Fruit fly (Drosophila melanogaster) whole organism, embryonic: ENCODE measurements around the gene lectin-29Ca.
A peak's percentile ranks its signal among the peaks of the same experiment; 100 is the strongest.

Experiments used
- B-H1 ChIP-seq: fragments of 200-800 bp; sonication (Bioruptor generic); IDR thresholded peaks from 3 replicates; pipeline ENCODE4 v1.3.6; 2022; ENCODE audit warnings: missing biosample characterization, missing genetic modification characterization
- BEAF-32 ChIP-seq: fragments of 200-800 bp; sonication (Bioruptor generic); optimal IDR thresholded peaks from 3 replicates; lab custom pipeline; 2017; ENCODE audit warnings: missing biosample characterization, missing genetic modification characterization, mild to moderate bottlenecking, moderate library complexity, missing genetic modification reagents
- CG10543 ChIP-seq: fragments of 200-800 bp; sonication (Bioruptor generic); optimal IDR thresholded peaks from 3 replicates; lab custom pipeline; 2017; ENCODE audit warnings: missing biosample characterization, mild to moderate bottlenecking, missing genetic modification characterization, moderate library complexity
- CG11504 ChIP-seq: fragments of 200-800 bp; sonication (Bioruptor generic); optimal IDR thresholded peaks from 3 replicates; lab custom pipeline; 2019; ENCODE audit warnings: missing biosample characterization, mild to moderate bottlenecking, missing genetic modification characterization, moderate library complexity
- CG11560 ChIP-seq: fragments of 200-800 bp; sonication (Bioruptor generic); IDR thresholded peaks from 3 replicates; pipeline ENCODE4 v1.3.6; 2022; ENCODE audit warnings: missing biosample characterization, missing genetic modification characterization
- CG12071 ChIP-seq: fragments of 200-800 bp; sonication (Bioruptor generic); optimal IDR thresholded peaks from 3 replicates; lab custom pipeline; 2018; ENCODE audit warnings: missing biosample characterization, mild to moderate bottlenecking, missing genetic modification characterization
- CG13424 ChIP-seq: fragments of 200-800 bp; sonication (Bioruptor generic); optimal IDR thresholded peaks from 2 replicates; lab custom pipeline; 2019; ENCODE audit warnings: missing biosample characterization, mild to moderate bottlenecking, missing genetic modification characterization, moderate library complexity
- CG13775 ChIP-seq: fragments of 200-800 bp; sonication (Bioruptor generic); optimal IDR thresholded peaks from 3 replicates; lab custom pipeline; 2017; ENCODE audit warnings: missing biosample characterization, mild to moderate bottlenecking, missing genetic modification characterization
- CG14050 ChIP-seq: fragments of 200-800 bp; sonication (Bioruptor generic); IDR thresholded peaks from 3 replicates; pipeline ENCODE4 v1.3.6; 2022; ENCODE audit warnings: missing biosample characterization, missing genetic modification characterization
- CG15514 ChIP-seq: fragments of 200-800 bp; sonication (Bioruptor generic); optimal IDR thresholded peaks from 3 replicates; lab custom pipeline; 2017; ENCODE audit warnings: missing biosample characterization, missing genetic modification characterization, mild to moderate bottlenecking, moderate library complexity, missing genetic modification reagents
- CG17829 ChIP-seq: fragments of 200-800 bp; optimal IDR thresholded peaks from 2 replicates; lab custom pipeline; 2019; ENCODE audit warnings: missing biosample characterization, mild to moderate bottlenecking, missing genetic modification characterization, moderate library complexity
- CG18476 ChIP-seq: fragments of 200-800 bp; sonication (Bioruptor generic); optimal IDR thresholded peaks from 2 replicates; lab custom pipeline; 2016; ENCODE audit warnings: missing biosample characterization, mild to moderate bottlenecking, missing genetic modification characterization
- CG32767 ChIP-seq: fragments of 200-800 bp; sonication (Bioruptor generic); IDR thresholded peaks from 2 replicates; pipeline ENCODE4 v1.3.6; 2022; ENCODE audit warnings: missing biosample characterization, missing genetic modification characterization
- CG33213 ChIP-seq: fragments of 200-800 bp; sonication (Bioruptor generic); optimal IDR thresholded peaks from 3 replicates; lab custom pipeline; 2016; ENCODE audit warnings: missing biosample characterization, missing genetic modification characterization
- CG3995 ChIP-seq: fragments of 200-800 bp; sonication (Bioruptor generic); optimal IDR thresholded peaks from 3 replicates; lab custom pipeline; 2016; ENCODE audit warnings: missing biosample characterization, missing genetic modification characterization
- CG6654 ChIP-seq: fragments of 200-800 bp; sonication (Bioruptor generic); optimal IDR thresholded peaks from 2 replicates; lab custom pipeline; 2017; ENCODE audit warnings: missing biosample characterization, mild to moderate bottlenecking, missing genetic modification characterization
- CG6765 ChIP-seq: fragments of 200-800 bp; sonication (Bioruptor generic); optimal IDR thresholded peaks from 3 replicates; lab custom pipeline; 2017; ENCODE audit warnings: missing biosample characterization, mild to moderate bottlenecking, missing genetic modification characterization
- CG7271 ChIP-seq: fragments of 200-800 bp; sonication (Bioruptor generic); optimal IDR thresholded peaks from 2 replicates; lab custom pipeline; 2018; ENCODE audit warnings: missing biosample characterization, mild to moderate bottlenecking, missing genetic modification characterization, moderate library complexity
- CG8359 ChIP-seq: fragments of 200-800 bp; sonication (Bioruptor generic); optimal IDR thresholded peaks from 2 replicates; lab custom pipeline; 2017; ENCODE audit warnings: missing biosample characterization, mild to moderate bottlenecking, missing genetic modification characterization, borderline replicate concordance
- CG8478 ChIP-seq: fragments of >200 bp; optimal IDR thresholded peaks from 2 replicates; lab custom pipeline; 2018
- Dbx ChIP-seq: fragments of 200-800 bp; sonication (Bioruptor generic); IDR thresholded peaks from 3 replicates; pipeline ENCODE4 v1.3.6; 2022; ENCODE audit warnings: missing biosample characterization, missing genetic modification characterization
- Gug ChIP-seq: fragments of 200-800 bp; sonication (Bioruptor generic); IDR thresholded peaks from 4 replicates; pipeline ENCODE4 v1.3.6; 2022; ENCODE audit warnings: missing biosample characterization, missing genetic modification characterization
- Hand ChIP-seq: fragments of 200-800 bp; sonication (Bioruptor generic); optimal IDR thresholded peaks from 2 replicates; lab custom pipeline; 2017; ENCODE audit warnings: mild to moderate bottlenecking, missing biosample characterization, missing genetic modification reagents, missing genetic modification characterization
- Hsf ChIP-seq: fragments of 200-800 bp; sonication (Bioruptor generic); optimal IDR thresholded peaks from 3 replicates; lab custom pipeline; 2016; ENCODE audit warnings: missing biosample characterization, missing genetic modification characterization
- Max ChIP-seq: fragments of 200-800 bp; sonication (Bioruptor generic); optimal IDR thresholded peaks from 2 replicates; lab custom pipeline; 2016; ENCODE audit warnings: missing biosample characterization, mild to moderate bottlenecking, missing genetic modification characterization
- Mes4 ChIP-seq: fragments of 200-800 bp; sonication (Bioruptor generic); optimal IDR thresholded peaks from 2 replicates; lab custom pipeline; 2016; ENCODE audit warnings: missing biosample characterization, missing genetic modification characterization
- Mrtf ChIP-seq: fragments of 200-800 bp; sonication (Bioruptor generic); IDR thresholded peaks from 3 replicates; pipeline ENCODE4 v1.3.6; 2022; ENCODE audit warnings: missing biosample characterization, missing genetic modification characterization
- NK7.1 ChIP-seq: fragments of 200-800 bp; sonication (Bioruptor generic); optimal IDR thresholded peaks from 3 replicates; lab custom pipeline; 2016; ENCODE audit warnings: missing biosample characterization, missing genetic modification characterization
- Neu2 ChIP-seq: fragments of 200-800 bp; sonication (Bioruptor generic); optimal IDR thresholded peaks from 3 replicates; lab custom pipeline; 2016; ENCODE audit warnings: missing biosample characterization, missing genetic modification characterization, borderline replicate concordance
- Side ChIP-seq: fragments of 200-800 bp; sonication (Bioruptor generic); optimal IDR thresholded peaks from 2 replicates; lab custom pipeline; 2016; ENCODE audit warnings: missing biosample characterization, missing genetic modification characterization
- Sin3A ChIP-seq: fragments of >200 bp; optimal IDR thresholded peaks from 2 replicates; lab custom pipeline; 2018
- Spps ChIP-seq: fragments of 200-800 bp; sonication (Bioruptor generic); optimal IDR thresholded peaks from 2 replicates; lab custom pipeline; 2018; ENCODE audit warnings: missing biosample characterization, mild to moderate bottlenecking, missing genetic modification characterization
- Stat92E ChIP-seq, 3 experiments: fragments of >200 bp in 2 of 3; fragments of 200-800 bp in 1 of 3; sonication (Bioruptor generic) in 1 of 3; optimal IDR thresholded peaks; 2 replicates each; lab custom pipeline; 2017 to 2019; ENCODE audit warnings: missing biosample characterization in 3 of 3, missing genetic modification characterization in 3 of 3, mild to moderate bottlenecking in 1 of 3, moderate library complexity in 1 of 3
- Trl ChIP-seq, 3 experiments: fragments of >200 bp in 2 of 3; fragments of 200-800 bp in 1 of 3; sonication (Bioruptor generic) in 1 of 3; optimal IDR thresholded peaks; 2 replicates in 1 of 3; 3 replicates in 2 of 3; lab custom pipeline; 2016 to 2017; ENCODE audit warnings: missing biosample characterization in 1 of 3, missing genetic modification characterization in 1 of 3
- ap ChIP-seq: fragments of 200-800 bp; sonication (Bioruptor generic); IDR thresholded peaks from 2 replicates; pipeline ENCODE4 v1.3.6; 2022; ENCODE audit warnings: missing biosample characterization, missing genetic modification characterization
- az2 ChIP-seq: fragments of 200-800 bp; sonication (Bioruptor generic); optimal IDR thresholded peaks from 3 replicates; lab custom pipeline; 2016; ENCODE audit warnings: missing biosample characterization, missing genetic modification characterization
- btn ChIP-seq: fragments of 200-800 bp; sonication (Bioruptor generic); optimal IDR thresholded peaks from 2 replicates; lab custom pipeline; 2016; ENCODE audit warnings: missing biosample characterization, missing genetic modification characterization
- esg ChIP-seq: fragments of 200-800 bp; sonication (Bioruptor generic); conservative IDR thresholded peaks from 2 replicates; pipeline ENCODE4 v1.3.6; 2022; ENCODE audit warnings: missing biosample characterization, missing genetic modification characterization
- exex ChIP-seq: fragments of 200-800 bp; sonication (Bioruptor generic); optimal IDR thresholded peaks from 4 replicates; lab custom pipeline; 2018; ENCODE audit warnings: missing biosample characterization, mild to moderate bottlenecking, missing genetic modification characterization, moderate library complexity
- gsb-n ChIP-seq: fragments of 200-800 bp; sonication (Bioruptor generic); optimal IDR thresholded peaks from 3 replicates; lab custom pipeline; 2018; ENCODE audit warnings: missing biosample characterization, mild to moderate bottlenecking, missing genetic modification characterization
- knrl ChIP-seq: fragments of 200-800 bp; sonication (Bioruptor generic); IDR thresholded peaks from 3 replicates; pipeline ENCODE4 v1.3.6; 2022; ENCODE audit warnings: missing biosample characterization, missing genetic modification characterization; ENCODE audit not compliant: partially characterized antibody
- slou ChIP-seq: fragments of 200-800 bp; sonication (Bioruptor generic); optimal IDR thresholded peaks from 3 replicates; lab custom pipeline; 2016; ENCODE audit warnings: missing biosample characterization, missing genetic modification characterization
- ssp ChIP-seq: fragments of 200-800 bp; sonication (Bioruptor generic); IDR thresholded peaks from 2 replicates; pipeline ENCODE4 v1.3.6; 2022; ENCODE audit warnings: missing biosample characterization, missing genetic modification characterization
- stc ChIP-seq: fragments of 200-800 bp; sonication (Bioruptor generic); IDR thresholded peaks from 2 replicates; pipeline ENCODE4 v1.3.6; 2022; ENCODE audit warnings: missing biosample characterization, missing genetic modification characterization
- stwl ChIP-seq: fragments of 200-800 bp; sonication (Bioruptor generic); optimal IDR thresholded peaks from 3 replicates; lab custom pipeline; 2018; ENCODE audit warnings: missing biosample characterization, mild to moderate bottlenecking, missing genetic modification characterization, moderate library complexity
- sug ChIP-seq: fragments of 200-800 bp; optimal IDR thresholded peaks from 2 replicates; lab custom pipeline; 2019; ENCODE audit warnings: missing biosample characterization, mild to moderate bottlenecking, missing genetic modification characterization, moderate library complexity
- vfl ChIP-seq: fragments of 200-800 bp; sonication (Bioruptor generic); optimal IDR thresholded peaks from 2 replicates; lab custom pipeline; 2016; ENCODE audit warnings: missing biosample characterization, missing genetic modification characterization
- zen ChIP-seq: fragments of 200-800 bp; sonication (Bioruptor generic); optimal IDR thresholded peaks from 3 replicates; lab custom pipeline; 2018; ENCODE audit warnings: missing biosample characterization, mild to moderate bottlenecking, missing genetic modification characterization, moderate library complexity

lectin-29Ca gene

DNA sequence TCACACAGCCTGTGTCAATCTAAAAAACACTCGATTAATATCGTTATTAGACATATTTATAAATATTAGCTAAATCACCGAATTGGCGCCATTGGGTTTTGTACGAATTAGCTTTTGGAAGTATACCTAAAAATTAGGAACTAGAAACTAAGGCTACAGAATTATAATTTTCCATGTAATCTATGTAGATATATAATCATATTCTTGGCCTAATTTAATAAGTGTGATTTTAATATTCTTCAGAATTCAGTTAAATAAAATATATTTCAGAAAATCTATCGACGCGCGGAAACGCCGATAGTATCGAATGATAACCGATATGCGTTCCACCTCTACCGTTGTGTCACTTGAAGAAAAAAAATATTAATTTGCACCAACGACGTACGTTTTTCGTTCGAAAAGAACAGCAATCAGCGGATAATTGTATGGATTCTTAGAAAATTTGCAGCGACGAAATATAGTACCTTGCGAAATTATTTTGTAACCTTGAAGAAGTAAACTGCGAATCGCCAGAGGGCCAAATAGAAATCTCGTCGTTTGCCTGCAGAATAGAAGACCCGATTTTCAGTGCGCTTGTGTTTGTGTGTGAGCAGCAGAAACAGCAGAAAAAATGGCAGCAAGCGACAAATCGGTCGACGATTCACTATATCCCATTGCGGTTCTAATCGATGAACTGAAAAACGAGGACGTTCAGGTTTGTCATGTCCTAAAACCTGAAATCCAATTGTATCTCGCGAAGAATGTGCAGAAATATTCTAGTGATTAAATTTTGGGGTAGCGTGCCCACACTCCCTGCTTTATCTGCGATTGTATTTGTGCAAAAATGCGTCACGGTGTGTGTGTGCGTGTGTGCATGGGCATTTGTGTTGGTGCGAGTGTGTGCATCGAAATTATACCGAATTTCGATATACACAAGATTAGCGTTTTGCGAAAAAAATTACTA is 28.1 kb downstream of the lectin-29Ca start, which contains the start of gene Pp2A-29B (continued):
- TF ChIP-seq Mes4 (GFP tag; lab: Kevin White, UChicago), result no peak
- TF ChIP-seq az2 (GFP tag; lab: Kevin White, UChicago), result peak; percentile 3
- peak in 1 of 3 experiments; percentile 14 for TF ChIP-seq Stat92E (GFP tag; optimal IDR thresholded peaks at IDR 0.05; lab: Kevin White, UChicago)
- peak; percentile 100 for TF ChIP-seq knrl (GFP tag; lab: Robert Waterston, UW)
- TF ChIP-seq stc (GFP tag; lab: Robert Waterston, UW), result no peak
- peak; percentile 34 for TF ChIP-seq Hand (GFP tag; lab: Kevin White, UChicago)
- TF ChIP-seq CG11560 (tag; lab: Robert Waterston, UW), result peak; percentile 89
- peak; percentile 84 for TF ChIP-seq CG8478 (lab: Kevin White, UChicago)
- TF ChIP-seq Neu2 (GFP tag; lab: Kevin White, UChicago), result no peak
- no peak for TF ChIP-seq gsb-n
- no peak for TF ChIP-seq CG12071 (GFP tag; lab: Kevin White, UChicago)
- TF ChIP-seq Spps (tag; lab: Kevin White, UChicago), result no peak
- no peak for TF ChIP-seq Side (GFP tag; lab: Kevin White, UChicago)
- TF ChIP-seq NK7.1 (GFP tag; lab: Kevin White, UChicago), result no peak
- TF ChIP-seq CG32767 (GFP tag; lab: Robert Waterston, UW), result peak; percentile 33; the same call in 1 of the 2 replicates
- peak; percentile 23 for TF ChIP-seq Max
- no peak for TF ChIP-seq CG13424 (tag; lab: Kevin White, UChicago)
- TF ChIP-seq CG11504, result peak; percentile 56
- peak; percentile 51 for TF ChIP-seq stwl
- TF ChIP-seq Gug (GFP tag; lab: Robert Waterston, UW), result peak; percentile 8; the same call in 1 of the 4 replicates
- no peak for TF ChIP-seq CG33213 (GFP tag; lab: Kevin White, UChicago)
- TF ChIP-seq exex (tag; lab: Kevin White, UChicago), result peak; percentile 35
- TF ChIP-seq CG18476 (GFP tag; lab: Kevin White, UChicago), result peak; percentile 15
- TF ChIP-seq CG15514, result peak; percentile 42
- no peak for TF ChIP-seq esg (GFP tag; lab: Robert Waterston, UW)
- no peak for TF ChIP-seq CG8359 (GFP tag; lab: Kevin White, UChicago)
- TF ChIP-seq CG6765 (GFP tag; lab: Kevin White, UChicago), result no peak
- peak; percentile 59 for TF ChIP-seq slou (GFP tag; lab: Kevin White, UChicago)
- peak; percentile 18 for TF ChIP-seq Hsf
- TF ChIP-seq CG10543 (GFP tag; lab: Kevin White, UChicago), result peak; percentile 52
- no peak for TF ChIP-seq CG14050
- TF ChIP-seq CG7271 (tag; lab: Kevin White, UChicago), result no peak
- no peak for TF ChIP-seq Trl (optimal IDR thresholded peaks at IDR 0.05; lab: Kevin White, UChicago)
- peak; percentile 3 for TF ChIP-seq Trl (GFP tag; optimal IDR thresholded peaks at IDR 0.05; lab: Kevin White, UChicago)
- TF ChIP-seq CG13775, result peak; percentile 40
- peak; percentile 59 for TF ChIP-seq zen (tag; lab: Kevin White, UChicago)
- TF ChIP-seq ap (GFP tag; lab: Robert Waterston, UW), result no peak
- TF ChIP-seq CG3995 (GFP tag; lab: Kevin White, UChicago), result peak; percentile 96
- TF ChIP-seq CG6654 (GFP tag; lab: Kevin White, UChicago), result no peak
- no peak; the same call in 1 of the 2 replicates for TF ChIP-seq ssp (GFP tag; lab: Robert Waterston, UW)
- TF ChIP-seq B-H1 (GFP tag; lab: Robert Waterston, UW), result no peak
- no peak for TF ChIP-seq Mrtf
- peak; percentile 32 for TF ChIP-seq Sin3A (lab: Kevin White, UChicago)
- TF ChIP-seq sug, result peak; percentile 59
- TF ChIP-seq CG17829 (tag; lab: Kevin White, UChicago), result peak; percentile 53
- peak; percentile 32 for TF ChIP-seq vfl (GFP tag; lab: Kevin White, UChicago)
- peak; percentile 100 for TF ChIP-seq BEAF-32 (GFP tag; lab: Kevin White, UChicago)
- peak; percentile 69 for TF ChIP-seq Dbx (GFP tag; lab: Robert Waterston, UW)
- TF ChIP-seq btn (GFP tag; lab: Kevin White, UChicago), result no peak
